In genomic region chrIV:410420-410891, ce11 we compare ENCODE assay signal across 1 worm cellular context.
TF ChIP-seq lines count a peak whose summit lies in the region.

TSS of gene T07A9.12 (plus strand) at chrIV:410867.

TF ChIP-seq in whole organism, L1 larva, 84 proteins besides CTCF, POLR2A, EP300 and RAD21 (continued from another document):
- TF ChIP-seq egl-27 (tag; optimal IDR thresholded peaks at IDR 0.05; lab: Kevin White, UChicago) (peak in 1 of 2 experiments; percentile 50), C16A3.4 (tag; optimal IDR thresholded peaks at IDR 0.05; lab: Kevin White, UChicago) (peak; percentile 85), lir-3 (tag; optimal IDR thresholded peaks at IDR 0.05; lab: Kevin White, UChicago; ENCODE audit: poor library complexity) (peak; percentile 84), F16B12.6 (tag; optimal IDR thresholded peaks at IDR 0.05; lab: Kevin White, UChicago) (peak; percentile 25), lin-13 (GFP tag; optimal IDR thresholded peaks at IDR 0.05; lab: Kevin White, UChicago) (peak; percentile 69), egl-13 (tag; optimal IDR thresholded peaks at IDR 0.05; lab: Kevin White, UChicago) (peak; percentile 54), fkh-10 (GFP tag; optimal IDR thresholded peaks at IDR 0.05; lab: Kevin White, UChicago) (peak; percentile 5), efl-1 (optimal IDR thresholded peaks at IDR 0.05; lab: Kevin White, UChicago) (peak; percentile 76 to 84), efl-1 (GFP tag; optimal IDR thresholded peaks at IDR 0.05 in 1 of 2; lab: Kevin White, UChicago) (peak; percentile 41 to 92), tlp-1 (tag; optimal IDR thresholded peaks at IDR 0.05; lab: Kevin White, UChicago) (no peak), fos-1 (tag; optimal IDR thresholded peaks at IDR 0.05; lab: Kevin White, UChicago) (peak; percentile 77), alr-1 (tag; optimal IDR thresholded peaks at IDR 0.05; lab: Kevin White, UChicago; ENCODE audit: borderline replicate concordance) (no peak), hpl-2 (GFP tag; optimal IDR thresholded peaks at IDR 0.05; lab: Kevin White, UChicago) (no peak), nhr-19 (GFP tag; conservative IDR thresholded peaks at IDR 0.05; lab: Robert Waterston, UW) (peak; percentile 73), ets-5 (GFP tag; IDR thresholded peaks at IDR 0.05; lab: Robert Waterston, UW) (no peak), vab-15 (tag; optimal IDR thresholded peaks at IDR 0.05; lab: Kevin White, UChicago) (peak; percentile 83), pax-3 (tag; optimal IDR thresholded peaks at IDR 0.05; lab: Kevin White, UChicago) (peak; percentile 81), nhr-11 (tag; optimal IDR thresholded peaks at IDR 0.05; lab: Kevin White, UChicago) (no peak), unc-62 (GFP tag; optimal IDR thresholded peaks at IDR 0.05; lab: Kevin White, UChicago) (no peak), tbx-2 (tag; optimal IDR thresholded peaks at IDR 0.05; lab: Kevin White, UChicago) (peak; percentile 82), mdl-1 (tag; optimal IDR thresholded peaks at IDR 0.05; lab: Kevin White, UChicago) (peak in 1 of 2 experiments; percentile 50), pqm-1 (tag; optimal IDR thresholded peaks at IDR 0.05; lab: Kevin White, UChicago) (peak; percentile 0), mef-2 (tag; optimal IDR thresholded peaks at IDR 0.05; lab: Kevin White, UChicago) (peak; percentile 23)
